Fruit fly (Drosophila melanogaster): ENCODE measurements around the gene Gr64c.

dm6 chr3L:4044497-4044896 is 16.1 kb downstream of the Gr64c start:
- no peak for TF ChIP-seq Myc (optimal IDR thresholded peaks at IDR 0.05)
- TF ChIP-seq h (optimal IDR thresholded peaks at IDR 0.05): no peak
- no peak for TF ChIP-seq psq (optimal IDR thresholded peaks at IDR 0.05)
